Worm (Caenorhabditis elegans): ENCODE measurements around the gene prdm-14.
A peak's percentile ranks its signal among the peaks of the same experiment; 100 is the strongest.

prdm-14 gene

DNA sequence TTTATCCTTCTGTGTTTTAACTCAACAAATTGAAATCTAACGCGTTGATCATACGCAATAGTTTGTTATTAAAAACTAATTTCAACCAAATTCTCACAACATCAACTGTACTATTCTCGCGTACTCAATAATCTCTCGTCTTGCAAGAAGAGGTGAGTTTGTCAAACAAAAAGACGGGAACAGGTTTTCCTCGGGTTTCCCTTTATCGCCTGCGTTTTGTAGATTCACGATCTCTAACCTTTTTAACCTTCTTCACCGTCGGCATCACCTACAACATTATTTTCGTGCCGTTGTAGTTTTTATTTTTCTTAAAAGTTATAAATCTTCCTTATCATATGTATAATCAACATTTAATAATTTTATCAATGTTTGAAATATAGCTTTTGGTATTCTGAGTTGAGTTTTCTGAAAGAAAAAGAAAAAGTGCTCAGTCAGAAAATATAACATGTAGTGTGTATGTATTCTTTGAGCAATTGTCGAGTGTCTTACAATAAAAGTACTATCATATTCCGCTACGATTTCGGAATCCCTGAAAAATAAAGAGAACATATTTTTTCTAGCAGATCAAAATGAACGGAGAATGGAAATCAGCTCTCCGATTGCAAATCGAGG, 17.0 kb upstream of the prdm-14 start, which contains the start of gene snf-12:
snf-12 (plus strand) TSS at position 562 of the 612 bp plus-strand sequence.
- TF ChIP-seq dmd-4 (tag; optimal IDR thresholded peaks at IDR 0.05; ENCODE audit: borderline replicate concordance) = no peak
- TF ChIP-seq odd-2 (tag; optimal IDR thresholded peaks at IDR 0.05) = no peak
- TF ChIP-seq rnt-1 (tag; optimal IDR thresholded peaks at IDR 0.05) = no peak

- TF ChIP-seq ceh-14 (tag; optimal IDR thresholded peaks at IDR 0.05) (no peak), tbx-7 (tag; optimal IDR thresholded peaks at IDR 0.05) (no peak), madf-2 (tag; optimal IDR thresholded peaks at IDR 0.05) (no peak), sox-4 (tag; optimal IDR thresholded peaks at IDR 0.05) (no peak), elt-2 (tag; optimal IDR thresholded peaks at IDR 0.05) (peak; percentile 18), mec-3 (tag; optimal IDR thresholded peaks at IDR 0.05; ENCODE audit: borderline replicate concordance) (no peak)
These were observed 11.7 kb upstream of the prdm-14 start, which contains the start of gene nep-22 for ce11 chrX:9034310-9034709. TSS of gene nep-22 (plus strand) at chrX:9034554.

DNA sequence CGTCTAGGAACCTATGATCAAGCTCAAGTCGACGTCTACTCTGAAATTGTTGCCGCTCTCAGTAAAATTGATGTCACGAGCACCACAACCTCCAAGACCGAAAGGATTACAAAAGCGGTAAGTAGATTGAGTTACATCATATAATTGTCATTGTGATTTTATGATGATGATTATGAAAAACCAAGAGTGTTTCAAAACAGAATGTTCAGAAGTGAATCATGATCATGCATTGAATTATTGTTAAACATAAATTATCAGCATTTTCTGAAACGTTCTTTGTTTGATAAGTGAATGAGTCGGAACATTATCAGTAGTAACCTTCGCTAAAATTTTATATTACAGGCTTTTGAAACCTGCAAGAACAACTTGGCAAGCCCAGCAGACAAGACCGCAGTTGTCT, 10.9 kb upstream of the prdm-14 start:
- no peak for TF ChIP-seq fkh-6 (tag; optimal IDR thresholded peaks at IDR 0.05)
- TF ChIP-seq ama-1 (optimal IDR thresholded peaks at IDR 0.05) = no peak
- TF ChIP-seq ceh-2 (tag; optimal IDR thresholded peaks at IDR 0.05) = no peak
- TF ChIP-seq C08G9.2 (tag; optimal IDR thresholded peaks at IDR 0.05) = no peak
- no peak for TF ChIP-seq hlh-8 (tag; optimal IDR thresholded peaks at IDR 0.05)
- no peak for TF ChIP-seq hlh-15 (tag; optimal IDR thresholded peaks at IDR 0.05)
- TF ChIP-seq ahr-1 (tag; optimal IDR thresholded peaks at IDR 0.05) = no peak

- no peak for TF ChIP-seq tbx-7 (tag; optimal IDR thresholded peaks at IDR 0.05)
- no peak for TF ChIP-seq ceh-14 (tag; optimal IDR thresholded peaks at IDR 0.05)
- no peak for TF ChIP-seq hlh-15 (tag; optimal IDR thresholded peaks at IDR 0.05)
- TF ChIP-seq odd-2 (tag; optimal IDR thresholded peaks at IDR 0.05) = no peak
- no peak for TF ChIP-seq ceh-2 (tag; optimal IDR thresholded peaks at IDR 0.05)
- TF ChIP-seq hlh-8 (tag; optimal IDR thresholded peaks at IDR 0.05) = no peak
- TF ChIP-seq rnt-1 (tag; optimal IDR thresholded peaks at IDR 0.05) = no peak
- no peak for TF ChIP-seq ceh-30 (tag; optimal IDR thresholded peaks at IDR 0.05)
- TF ChIP-seq ceh-19 (GFP tag; optimal IDR thresholded peaks at IDR 0.05) = no peak
- no peak for TF ChIP-seq hlh-30 (tag; optimal IDR thresholded peaks at IDR 0.05; ENCODE audit: insufficient read depth)
- no peak for TF ChIP-seq fkh-10 (GFP tag; optimal IDR thresholded peaks at IDR 0.05)
- no peak for TF ChIP-seq mec-3 (tag; optimal IDR thresholded peaks at IDR 0.05; ENCODE audit: borderline replicate concordance)
- TF ChIP-seq ama-1 (optimal IDR thresholded peaks at IDR 0.05) = no peak
- TF ChIP-seq ceh-22 (tag; optimal IDR thresholded peaks at IDR 0.05) = no peak
- TF ChIP-seq ttx-3 (tag; optimal IDR thresholded peaks at IDR 0.05) = no peak
- TF ChIP-seq pha-2 (tag; optimal IDR thresholded peaks at IDR 0.05) = no peak
These were observed 9.8 kb upstream of the prdm-14 start for ce11 chrX:9036237-9036636.

DNA sequence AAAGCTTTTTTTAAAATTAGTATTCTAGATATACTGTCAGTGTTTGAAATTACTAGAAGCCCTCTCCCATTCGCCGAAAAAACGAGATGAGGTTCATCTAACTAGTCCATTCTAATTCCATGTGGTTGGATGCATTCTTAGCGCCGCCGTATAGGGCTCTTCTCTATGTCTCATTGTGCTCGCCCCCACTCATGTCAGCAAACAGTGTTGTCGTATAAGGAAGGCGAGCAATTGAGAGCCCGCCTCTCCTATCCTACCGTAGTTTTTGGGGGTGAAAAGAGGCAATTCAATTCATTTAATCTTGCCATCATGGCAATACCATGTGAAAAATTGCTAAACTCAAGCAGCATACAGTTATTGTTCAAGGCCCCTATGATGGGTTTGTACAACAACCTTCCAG, 2.6 kb downstream of the prdm-14 start, which contains the start of gene F47E1.20:
F47E1.20 (plus strand) TSS at position 301 of the 400 bp plus-strand sequence.
- TF ChIP-seq elt-2 (tag; optimal IDR thresholded peaks at IDR 0.05) = no peak
- TF ChIP-seq gmeb-2 (tag; optimal IDR thresholded peaks at IDR 0.05) = no peak
- TF ChIP-seq sox-2 (GFP tag; IDR thresholded peaks at IDR 0.05) = no peak
- no peak for TF ChIP-seq ceh-48 (tag; optimal IDR thresholded peaks at IDR 0.05)
- TF ChIP-seq ceh-9 (tag; optimal IDR thresholded peaks at IDR 0.05) = no peak
- no peak for TF ChIP-seq unc-42 (tag; optimal IDR thresholded peaks at IDR 0.05)

- no peak for TF ChIP-seq unc-42 (tag; optimal IDR thresholded peaks at IDR 0.05)
- no peak for TF ChIP-seq ceh-18 (tag; optimal IDR thresholded peaks at IDR 0.05)
- TF ChIP-seq ceh-31 (tag; optimal IDR thresholded peaks at IDR 0.05) = no peak
- TF ChIP-seq pag-3 (tag; optimal IDR thresholded peaks at IDR 0.05; ENCODE audit: borderline replicate concordance) = no peak
- no peak for TF ChIP-seq odd-2 (tag; optimal IDR thresholded peaks at IDR 0.05)
- no peak for TF ChIP-seq sdc-2 (tag; optimal IDR thresholded peaks at IDR 0.05)
- no peak for TF ChIP-seq ceh-14 (tag; optimal IDR thresholded peaks at IDR 0.05)
- no peak for TF ChIP-seq ceh-2 (tag; optimal IDR thresholded peaks at IDR 0.05)
- no peak for TF ChIP-seq sox-4 (tag; optimal IDR thresholded peaks at IDR 0.05)
- TF ChIP-seq ceh-24 (tag; optimal IDR thresholded peaks at IDR 0.05) = no peak
- TF ChIP-seq tbx-7 (tag; optimal IDR thresholded peaks at IDR 0.05) = no peak
- no peak for TF ChIP-seq dve-1 (tag; optimal IDR thresholded peaks at IDR 0.05)
- no peak for TF ChIP-seq ref-2 (tag; optimal IDR thresholded peaks at IDR 0.05)
- no peak for TF ChIP-seq hlh-8 (tag; optimal IDR thresholded peaks at IDR 0.05)
- no peak for TF ChIP-seq elt-4 (tag; optimal IDR thresholded peaks at IDR 0.05)
- no peak for TF ChIP-seq dmd-4 (tag; optimal IDR thresholded peaks at IDR 0.05; ENCODE audit: borderline replicate concordance)
- TF ChIP-seq hlh-6 (tag; optimal IDR thresholded peaks at IDR 0.05) = no peak
- TF ChIP-seq C08G9.2 (tag; optimal IDR thresholded peaks at IDR 0.05) = no peak
- no peak for TF ChIP-seq ceh-19 (GFP tag; optimal IDR thresholded peaks at IDR 0.05)
These were observed 7.4 kb downstream of the prdm-14 start for ce11 chrX:9053426-9053825.
